Fruit fly (Drosophila melanogaster): Measurements from ENCODE around the gene cic.

DNA sequence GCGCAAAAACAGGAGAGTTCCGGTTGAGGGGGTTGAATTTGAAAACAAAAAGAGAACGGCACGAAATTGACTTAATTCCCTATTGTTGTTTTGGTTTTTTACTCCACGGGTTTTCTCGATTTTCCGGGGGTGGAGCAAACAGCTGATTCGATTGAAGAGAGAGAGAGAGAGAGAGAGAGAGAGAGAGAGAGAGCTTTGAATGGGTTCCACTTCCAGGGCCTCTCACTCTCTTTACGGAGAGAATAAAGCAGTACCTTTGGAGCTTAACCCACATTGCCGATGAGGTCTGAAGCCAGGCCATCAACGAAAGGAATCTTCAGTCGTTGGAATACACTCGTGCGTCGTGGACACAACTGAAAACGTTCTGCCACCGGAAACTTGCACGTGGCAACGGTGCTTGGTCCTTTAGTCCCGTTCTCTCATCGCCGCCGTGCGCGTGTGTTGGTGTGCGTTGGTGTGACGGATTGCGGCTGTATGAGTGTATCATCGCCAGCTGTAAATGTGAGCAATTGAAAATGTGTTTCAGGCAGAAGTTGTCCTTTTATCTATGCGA, 48.0 kb upstream of the cic start, which contains the start of gene Nlg4:
- TF ChIP-seq Eip75B (GFP tag; optimal IDR thresholded peaks at IDR 0.05): no peak
- TF ChIP-seq CG6163 (GFP tag; IDR thresholded peaks at IDR 0.05): no peak
- TF ChIP-seq Sox102F (GFP tag; optimal IDR thresholded peaks at IDR 0.05): no peak
- TF ChIP-seq Ets96B (tag; optimal IDR thresholded peaks at IDR 0.05): no peak
- no peak for TF ChIP-seq net (GFP tag; optimal IDR thresholded peaks at IDR 0.05)
- no peak for TF ChIP-seq Sox14 (GFP tag; optimal IDR thresholded peaks at IDR 0.05)
- no peak for TF ChIP-seq lz (GFP tag; optimal IDR thresholded peaks at IDR 0.05)
- no peak for TF ChIP-seq salr (GFP tag; optimal IDR thresholded peaks at IDR 0.05)
- TF ChIP-seq achi (GFP tag; optimal IDR thresholded peaks at IDR 0.05): no peak
- TF ChIP-seq CG32006 (GFP tag; optimal IDR thresholded peaks at IDR 0.05): no peak
- TF ChIP-seq Eip93F (GFP tag; optimal IDR thresholded peaks at IDR 0.05): no peak
- TF ChIP-seq Sox15 (GFP tag; optimal IDR thresholded peaks at IDR 0.05): no peak
- no peak for TF ChIP-seq Hr38 (GFP tag; optimal IDR thresholded peaks at IDR 0.05)
